Fruit fly (Drosophila melanogaster) whole organism, embryonic: ENCODE measurements around the gene Chrac-16.

ENCODE experiments used
- B-H2 ChIP-seq: fragments of 200-800 bp; sonication (Bioruptor generic); optimal IDR thresholded peaks from 2 replicates; lab custom pipeline; 2018; ENCODE audit warnings: missing biosample characterization, mild to moderate bottlenecking, missing genetic modification characterization
- CG18011 ChIP-seq: fragments of 200-800 bp; sonication (Bioruptor generic); optimal IDR thresholded peaks from 2 replicates; lab custom pipeline; 2017; ENCODE audit warnings: missing biosample characterization, missing genetic modification characterization, mild to moderate bottlenecking, moderate library complexity, missing genotype
- CG2129 ChIP-seq: fragments of 200-800 bp; sonication (Bioruptor generic); IDR thresholded peaks from 2 replicates; pipeline ENCODE4 v1.3.6; 2022; ENCODE audit warnings: missing biosample characterization, missing genetic modification characterization; ENCODE audit not compliant: partially characterized antibody
- CG5180 ChIP-seq: fragments of 200-800 bp; sonication (Bioruptor generic); optimal IDR thresholded peaks from 3 replicates; lab custom pipeline; 2017; ENCODE audit warnings: missing biosample characterization, missing genetic modification characterization, mild to moderate bottlenecking, moderate library complexity, missing genetic modification reagents
- Hr78 ChIP-seq, 2 experiments: fragments of 200-800 bp in 1 of 2; fragments of >200 bp in 1 of 2; sonication (Bioruptor generic) in 1 of 2; optimal IDR thresholded peaks; 2 replicates each; lab custom pipeline; 2017 to 2019; ENCODE audit warnings: missing biosample characterization in 2 of 2, missing genetic modification characterization in 2 of 2, mild to moderate bottlenecking in 1 of 2, moderate library complexity in 1 of 2
- Oaz ChIP-seq: fragments of 200-800 bp; sonication (Bioruptor generic); IDR thresholded peaks from 2 replicates; pipeline ENCODE4 v1.3.6; 2022; ENCODE audit warnings: missing biosample characterization, missing genetic modification characterization
- crp ChIP-seq, 2 experiments: fragments of 200-800 bp; sonication (Bioruptor generic); optimal IDR thresholded peaks; 2 replicates in 1 of 2; 3 replicates in 1 of 2; lab custom pipeline; 2017; ENCODE audit warnings: missing biosample characterization in 2 of 2, missing genetic modification characterization in 2 of 2, mild to moderate bottlenecking in 1 of 2, moderate library complexity in 1 of 2
- da ChIP-seq: fragments of 200-800 bp; sonication (Bioruptor generic); optimal IDR thresholded peaks from 2 replicates; lab custom pipeline; 2016; ENCODE audit warnings: missing biosample characterization, missing genetic modification characterization
- hbn ChIP-seq: fragments of 200-800 bp; sonication (Bioruptor generic); IDR thresholded peaks from 2 replicates; pipeline ENCODE4 v1.3.6; 2022; ENCODE audit warnings: missing biosample characterization, missing genetic modification characterization; ENCODE audit not compliant: partially characterized antibody
- lola ChIP-seq, 3 experiments: fragments of >200 bp in 2 of 3; fragments of 200-800 bp in 1 of 3; sonication (Bioruptor generic) in 1 of 3; optimal IDR thresholded peaks; 2 replicates each; lab custom pipeline; 2017 to 2019; ENCODE audit warnings: missing biosample characterization in 3 of 3, missing genetic modification characterization in 3 of 3, mild to moderate bottlenecking in 1 of 3, moderate library complexity in 1 of 3
- slou ChIP-seq: fragments of 200-800 bp; sonication (Bioruptor generic); optimal IDR thresholded peaks from 3 replicates; lab custom pipeline; 2016; ENCODE audit warnings: missing biosample characterization, missing genetic modification characterization

DNA sequence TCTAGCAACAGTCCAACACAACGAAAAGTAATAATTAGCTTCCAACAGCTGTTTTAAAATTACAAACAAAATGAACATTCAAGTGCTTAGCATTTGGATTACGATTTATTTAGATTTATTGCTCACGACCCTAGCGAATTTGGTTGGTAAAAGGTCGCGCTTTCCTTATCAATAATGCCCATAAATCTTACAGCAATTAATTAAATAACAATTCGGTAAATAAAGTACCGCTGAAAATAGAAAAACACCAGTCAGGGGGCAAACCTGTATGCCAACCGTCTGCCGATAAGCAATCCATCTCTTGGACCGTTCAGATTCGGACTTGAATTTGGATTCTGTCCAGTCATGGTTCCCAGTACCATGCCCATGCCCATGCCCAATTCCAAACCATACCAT, 4.7 kb downstream of the Chrac-16 start:
- TF ChIP-seq CG2129 (no peak), CG18011 (GFP tag; lab: Kevin White, UChicago) (no peak), lola (GFP tag; optimal IDR thresholded peaks at IDR 0.05; lab: Kevin White, UChicago) (no peak), Hr78 (GFP tag; optimal IDR thresholded peaks at IDR 0.05; lab: Kevin White, UChicago) (no peak), CG5180 (no peak), da (GFP tag; lab: Kevin White, UChicago) (no peak), crp (GFP tag; optimal IDR thresholded peaks at IDR 0.05; lab: Kevin White, UChicago) (no peak), B-H2 (GFP tag; lab: Kevin White, UChicago) (no peak), Oaz (GFP tag; lab: Robert Waterston, UW) (no peak), slou (GFP tag; lab: Kevin White, UChicago) (no peak), hbn (GFP tag; lab: Robert Waterston, UW) (no peak)
